Worm (Caenorhabditis elegans) whole organism, late embryonic: ENCODE measurements around the gene H20J04.1.

ENCODE experiments used
- C38D4.7 ChIP-seq: fragments of 200-800 bp; sonication (Bioruptor generic); optimal IDR thresholded peaks from 2 replicates; lab custom pipeline; 2018; ENCODE audit warnings: mild to moderate bottlenecking, missing genetic modification characterization, moderate library complexity, missing compliant biosample characterization
- K02D7.2 ChIP-seq: sonication (generic microtip); optimal IDR thresholded peaks from 2 replicates; lab custom pipeline; 2017; ENCODE audit warnings: mild to moderate bottlenecking, missing genetic modification characterization, missing compliant biosample characterization
- T23F11.4 ChIP-seq: fragments of 200-800 bp; sonication (Bioruptor generic); optimal IDR thresholded peaks from 2 replicates; lab custom pipeline; 2018; ENCODE audit warnings: mild to moderate bottlenecking, missing genetic modification characterization, missing compliant biosample characterization
- ama-1 ChIP-seq: fragments of 150-350 bp; optimal IDR thresholded peaks from 2 replicates; lab custom pipeline; 2014
- ceh-14 ChIP-seq: sonication (generic microtip); optimal IDR thresholded peaks from 2 replicates; lab custom pipeline; 2016; ENCODE audit warnings: missing genotype, missing genetic modification characterization, missing compliant biosample characterization
- ceh-18 ChIP-seq: sonication (generic microtip); optimal IDR thresholded peaks from 2 replicates; lab custom pipeline; 2016; ENCODE audit warnings: missing genetic modification characterization, missing compliant biosample characterization
- ceh-19 ChIP-seq: fragments of 200-800 bp; sonication (Bioruptor generic); optimal IDR thresholded peaks from 2 replicates; lab custom pipeline; 2018; ENCODE audit warnings: mild to moderate bottlenecking, missing genetic modification characterization, missing compliant biosample characterization
- ceh-2 ChIP-seq: sonication (generic microtip); optimal IDR thresholded peaks from 2 replicates; lab custom pipeline; 2016; ENCODE audit warnings: missing genotype, missing genetic modification characterization, missing compliant biosample characterization
- ceh-24 ChIP-seq: sonication (generic microtip); optimal IDR thresholded peaks from 2 replicates; lab custom pipeline; 2016; ENCODE audit warnings: mild to moderate bottlenecking, missing genetic modification characterization, missing compliant biosample characterization
- ceh-30 ChIP-seq: fragments of 150-350 bp; optimal IDR thresholded peaks from 2 replicates; lab custom pipeline; 2014; ENCODE audit warnings: missing biosample characterization, missing genetic modification characterization
- ceh-45 ChIP-seq: fragments of 200-800 bp; sonication (Bioruptor generic); IDR thresholded peaks from 2 replicates; pipeline ENCODE4 v1.3.6; 2022; ENCODE audit warnings: missing genetic modification reagents, missing genetic modification characterization, missing compliant biosample characterization
- che-1 ChIP-seq: sonication (generic microtip); optimal IDR thresholded peaks from 2 replicates; lab custom pipeline; 2016; ENCODE audit warnings: mild to moderate bottlenecking, missing genetic modification characterization, missing compliant biosample characterization
- dve-1 ChIP-seq: sonication (generic microtip); optimal IDR thresholded peaks from 2 replicates; lab custom pipeline; 2017; ENCODE audit warnings: antibody characterized with exemption, mild to moderate bottlenecking, missing genetic modification characterization, missing compliant biosample characterization
- elt-4 ChIP-seq: sonication (generic microtip); optimal IDR thresholded peaks from 2 replicates; lab custom pipeline; 2016; ENCODE audit warnings: missing genetic modification characterization, missing compliant biosample characterization
- ets-4 ChIP-seq: sonication (generic microtip); optimal IDR thresholded peaks from 2 replicates; lab custom pipeline; 2016; ENCODE audit warnings: missing genetic modification characterization, missing compliant biosample characterization
- eyg-1 ChIP-seq: sonication (generic microtip); optimal IDR thresholded peaks from 2 replicates; lab custom pipeline; 2016; ENCODE audit warnings: missing genotype, missing genetic modification characterization, missing compliant biosample characterization
- fkh-10 ChIP-seq: fragments of 150-350 bp; optimal IDR thresholded peaks from 2 replicates; lab custom pipeline; 2014; ENCODE audit warnings: missing biosample characterization, missing genetic modification reagents, missing genetic modification characterization
- fkh-6 ChIP-seq: sonication (generic microtip); optimal IDR thresholded peaks from 2 replicates; lab custom pipeline; 2016; ENCODE audit warnings: missing genetic modification characterization, missing compliant biosample characterization
- gmeb-2 ChIP-seq: sonication (generic microtip); optimal IDR thresholded peaks from 2 replicates; lab custom pipeline; 2016; ENCODE audit warnings: missing genetic modification characterization, inconsistent platforms, missing compliant biosample characterization
- hlh-13 ChIP-seq: fragments of 200-800 bp; sonication (Bioruptor generic); optimal IDR thresholded peaks from 2 replicates; lab custom pipeline; 2018; ENCODE audit warnings: mild to moderate bottlenecking, missing genetic modification characterization, missing compliant biosample characterization
- hlh-30 ChIP-seq: sonication (generic microtip); optimal IDR thresholded peaks from 2 replicates; lab custom pipeline; 2017; ENCODE audit warnings: antibody characterized with exemption, missing genetic modification characterization, missing compliant biosample characterization; ENCODE audit not compliant: insufficient read depth
- lim-6 ChIP-seq: sonication (generic microtip); optimal IDR thresholded peaks from 2 replicates; lab custom pipeline; 2016; ENCODE audit warnings: missing genetic modification characterization, missing compliant biosample characterization
- lin-11 ChIP-seq: fragments of 200-800 bp; sonication (Bioruptor generic); optimal IDR thresholded peaks from 2 replicates; lab custom pipeline; 2018; ENCODE audit warnings: mild to moderate bottlenecking, missing genetic modification characterization, missing compliant biosample characterization
- mec-3 ChIP-seq: sonication (generic microtip); optimal IDR thresholded peaks from 2 replicates; lab custom pipeline; 2016; ENCODE audit warnings: borderline replicate concordance, missing genetic modification characterization, missing compliant biosample characterization
- odd-2 ChIP-seq: sonication (generic microtip); optimal IDR thresholded peaks from 2 replicates; lab custom pipeline; 2017; ENCODE audit warnings: antibody characterized with exemption, mild to moderate bottlenecking, missing genetic modification characterization, missing compliant biosample characterization
- pat-9 ChIP-seq: fragments of 200-800 bp; sonication (Bioruptor generic); optimal IDR thresholded peaks from 2 replicates; lab custom pipeline; 2018; ENCODE audit warnings: mild to moderate bottlenecking, missing genetic modification characterization, moderate library complexity, missing compliant biosample characterization
- pha-2 ChIP-seq: sonication (generic microtip); optimal IDR thresholded peaks from 2 replicates; lab custom pipeline; 2017; ENCODE audit warnings: mild to moderate bottlenecking, missing genetic modification characterization, missing compliant biosample characterization
- pha-4 ChIP-seq: fragments of 150-350 bp; optimal IDR thresholded peaks from 2 replicates; lab custom pipeline; 2018; ENCODE audit warnings: missing biosample characterization, missing genetic modification reagents, missing genetic modification characterization
- pqm-1 ChIP-seq: sonication (generic microtip); optimal IDR thresholded peaks from 2 replicates; lab custom pipeline; 2016; ENCODE audit warnings: missing genetic modification characterization, missing compliant biosample characterization
- pros-1 ChIP-seq: fragments of 150-350 bp; optimal IDR thresholded peaks from 2 replicates; lab custom pipeline; 2014; ENCODE audit warnings: missing biosample characterization, missing genetic modification reagents, missing genetic modification characterization
- ref-2 ChIP-seq: sonication (generic microtip); optimal IDR thresholded peaks from 2 replicates; lab custom pipeline; 2016; ENCODE audit warnings: missing genetic modification characterization, missing compliant biosample characterization
- rnt-1 ChIP-seq: sonication (generic microtip); optimal IDR thresholded peaks from 2 replicates; lab custom pipeline; 2016; ENCODE audit warnings: missing genetic modification characterization, missing compliant biosample characterization
- sdc-2 ChIP-seq: sonication (generic microtip); optimal IDR thresholded peaks from 2 replicates; lab custom pipeline; 2016; ENCODE audit warnings: missing genotype, missing genetic modification characterization, missing compliant biosample characterization
- sox-2 ChIP-seq: fragments of 200-800 bp; sonication (Bioruptor generic); IDR thresholded peaks from 2 replicates; pipeline ENCODE4 v1.3.6; 2022; ENCODE audit warnings: missing genetic modification reagents, missing genetic modification characterization, missing compliant biosample characterization
- sox-4 ChIP-seq: sonication (generic microtip); optimal IDR thresholded peaks from 2 replicates; lab custom pipeline; 2017; ENCODE audit warnings: mild to moderate bottlenecking, missing genetic modification characterization, inconsistent platforms, missing compliant biosample characterization
- syd-9 ChIP-seq: sonication (generic microtip); optimal IDR thresholded peaks from 2 replicates; lab custom pipeline; 2016; ENCODE audit warnings: mild to moderate bottlenecking, missing genetic modification characterization, moderate library complexity, missing compliant biosample characterization
- tbx-2 ChIP-seq: sonication (generic microtip); optimal IDR thresholded peaks from 2 replicates; lab custom pipeline; 2016; ENCODE audit warnings: missing genetic modification characterization, missing compliant biosample characterization
- ttx-3 ChIP-seq: sonication (generic microtip); optimal IDR thresholded peaks from 2 replicates; lab custom pipeline; 2016; ENCODE audit warnings: missing genetic modification reagents, missing genetic modification characterization, missing compliant biosample characterization
- unc-42 ChIP-seq: sonication (generic microtip); optimal IDR thresholded peaks from 2 replicates; lab custom pipeline; 2016; ENCODE audit warnings: missing genotype, missing genetic modification characterization, missing compliant biosample characterization
- unc-55 ChIP-seq: sonication (generic microtip); optimal IDR thresholded peaks from 2 replicates; lab custom pipeline; 2017; ENCODE audit warnings: missing biosample characterization, missing genetic modification reagents, missing genetic modification characterization
- unc-86 ChIP-seq: sonication (generic microtip); optimal IDR thresholded peaks from 2 replicates; lab custom pipeline; 2016; ENCODE audit warnings: missing genetic modification characterization, missing compliant biosample characterization
- zip-5 ChIP-seq: sonication (generic microtip); optimal IDR thresholded peaks from 2 replicates; lab custom pipeline; 2016; ENCODE audit warnings: missing genetic modification characterization, missing compliant biosample characterization

Gene H20J04.1

DNA sequence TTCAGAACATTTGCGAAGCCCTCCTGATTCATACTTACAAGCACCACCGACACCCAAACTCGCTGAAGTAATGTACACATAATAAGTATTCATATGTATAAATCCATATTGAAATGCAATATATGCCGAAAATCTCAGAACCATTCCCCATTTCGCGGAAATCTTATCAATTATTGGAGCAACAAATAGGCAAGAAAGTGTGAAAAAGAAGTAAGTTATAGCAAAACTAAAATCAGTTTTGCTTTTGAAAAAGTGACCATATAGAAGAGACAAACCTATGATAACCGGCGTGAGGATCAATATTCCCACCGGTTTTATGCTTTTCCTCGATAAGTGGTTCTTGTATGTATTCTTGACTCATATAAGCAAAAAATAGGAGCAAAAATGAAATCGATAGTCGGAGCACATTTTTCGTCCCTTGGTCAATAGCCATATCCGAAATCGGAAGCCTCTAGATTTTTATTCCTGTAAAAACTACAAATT lies 35.8 kb upstream of the H20J04.1 start, which contains the start of gene Y52E8A.6:
Y52E8A.6 (minus strand) TSS at position 433 of the 483 bp plus-strand sequence.
- no peak for TF ChIP-seq lin-11
- TF ChIP-seq ceh-19: no peak
- no peak for TF ChIP-seq ama-1 (lab: Kevin White, UChicago)
- no peak for TF ChIP-seq zip-5 (tag; lab: Kevin White, UChicago)
- TF ChIP-seq odd-2: no peak
- no peak for TF ChIP-seq dve-1 (tag; lab: Kevin White, UChicago)
- TF ChIP-seq K02D7.2 (tag; lab: Kevin White, UChicago): no peak
- no peak for TF ChIP-seq mec-3
- TF ChIP-seq lim-6 (tag; lab: Kevin White, UChicago): no peak
- no peak for TF ChIP-seq rnt-1 (tag; lab: Kevin White, UChicago)
- no peak for TF ChIP-seq pha-2 (tag; lab: Kevin White, UChicago)
- no peak for TF ChIP-seq ceh-30 (tag; lab: Kevin White, UChicago)
- TF ChIP-seq fkh-6 (tag; lab: Kevin White, UChicago): no peak
- TF ChIP-seq ref-2 (tag; lab: Kevin White, UChicago): no peak
- TF ChIP-seq, all 69 proteins: peak for 0

DNA sequence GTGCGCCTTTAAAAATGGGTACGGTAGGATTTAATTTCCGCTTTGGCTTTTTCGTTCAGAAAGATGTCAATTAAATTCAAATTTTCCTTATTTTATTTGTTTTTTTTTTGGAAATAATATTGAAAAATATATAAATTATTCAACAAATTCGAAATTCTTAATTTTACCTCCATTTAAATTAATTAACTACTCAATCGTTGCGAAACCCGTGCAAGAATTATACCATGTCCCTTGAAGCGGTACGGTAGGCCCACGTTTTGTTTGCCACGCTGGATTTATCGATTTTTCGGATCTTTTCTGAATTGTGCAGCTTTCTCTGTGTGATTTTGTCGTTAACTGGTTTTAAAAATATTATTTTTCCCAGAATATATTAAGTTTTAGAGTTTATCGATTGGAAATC lies 35.0 kb upstream of the H20J04.1 start, which contains the start of gene Y52E8A.2:
Y52E8A.2 (plus strand) TSS at position 382 of the 400 bp plus-strand sequence.
- no peak for TF ChIP-seq sox-2 (GFP tag; lab: Robert Waterston, UW)
- no peak for TF ChIP-seq lin-11
- no peak for TF ChIP-seq pat-9 (tag; lab: Kevin White, UChicago)
- TF ChIP-seq ttx-3: no peak
- TF ChIP-seq pros-1 (tag; lab: Kevin White, UChicago): no peak
- no peak for TF ChIP-seq ets-4
- no peak for TF ChIP-seq hlh-30
- no peak for TF ChIP-seq ceh-24
- no peak for TF ChIP-seq ama-1 (lab: Kevin White, UChicago)
- TF ChIP-seq che-1 (tag; lab: Kevin White, UChicago): no peak

DNA sequence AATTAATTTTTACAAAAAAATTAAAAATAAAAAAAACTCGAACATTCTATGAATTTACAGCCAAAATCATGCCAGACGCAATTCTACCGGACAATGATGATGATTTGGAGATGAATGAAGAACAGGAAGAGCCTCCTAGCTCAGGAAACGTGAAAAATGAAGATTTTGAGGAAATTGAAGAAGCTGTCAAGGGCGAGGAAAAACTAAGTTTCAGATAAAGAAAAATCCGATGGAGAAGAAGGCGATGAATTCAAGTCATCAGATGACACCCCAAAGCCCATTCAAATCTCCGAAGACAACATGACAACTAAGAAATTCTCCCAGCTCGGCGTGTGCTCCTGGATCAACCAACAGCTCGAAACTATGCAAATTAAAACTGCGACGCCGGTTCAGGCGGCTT lies 33.6 kb upstream of the H20J04.1 start, which contains the start of gene Y52E8A.1:
Y52E8A.1 (plus strand) TSS at position 301 of the 400 bp plus-strand sequence.
- TF ChIP-seq sdc-2 (tag; lab: Kevin White, UChicago) (no peak), hlh-13 (GFP tag; lab: Kevin White, UChicago) (no peak), gmeb-2 (tag; lab: Kevin White, UChicago) (no peak), odd-2 (no peak), lim-6 (tag; lab: Kevin White, UChicago) (no peak), ceh-18 (tag; lab: Kevin White, UChicago) (no peak), T23F11.4 (GFP tag; lab: Kevin White, UChicago) (no peak), pha-4 (no peak), elt-4 (tag; lab: Kevin White, UChicago) (no peak), che-1 (tag; lab: Kevin White, UChicago) (no peak), tbx-2 (tag; lab: Kevin White, UChicago) (no peak), ceh-19 (no peak), ceh-14 (tag; lab: Kevin White, UChicago) (no peak), lin-11 (no peak), pha-2 (tag; lab: Kevin White, UChicago) (no peak), unc-86 (tag; lab: Kevin White, UChicago) (no peak), ceh-2 (tag; lab: Kevin White, UChicago) (no peak)

DNA sequence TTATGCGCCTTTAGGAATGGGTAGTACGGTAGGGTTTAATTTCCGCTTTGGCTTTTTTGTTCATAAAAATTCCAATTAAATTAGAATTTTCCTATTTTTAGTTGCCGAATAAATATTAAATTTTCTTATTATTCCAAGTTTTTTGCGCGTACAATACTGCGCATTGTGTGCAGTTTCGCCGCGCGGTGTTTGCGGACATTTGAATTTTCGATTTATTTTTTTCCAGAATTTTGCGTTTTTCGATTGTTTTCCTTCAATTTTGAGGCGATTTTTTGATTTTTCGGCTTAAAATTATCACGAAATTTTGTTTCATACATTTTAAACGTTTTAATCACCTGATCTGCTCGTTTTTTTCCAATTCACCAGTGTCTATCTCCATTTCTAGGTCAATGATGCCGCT lies 32.5 kb upstream of the H20J04.1 start, which contains the start of gene H20J04.6:
H20J04.6 (plus strand) TSS at position 386 of the 400 bp plus-strand sequence.
- TF ChIP-seq unc-42 (tag; lab: Kevin White, UChicago): peak; percentile 25
- no peak for TF ChIP-seq ceh-14 (tag; lab: Kevin White, UChicago)
- TF ChIP-seq, all 69 proteins: peak for 1

DNA sequence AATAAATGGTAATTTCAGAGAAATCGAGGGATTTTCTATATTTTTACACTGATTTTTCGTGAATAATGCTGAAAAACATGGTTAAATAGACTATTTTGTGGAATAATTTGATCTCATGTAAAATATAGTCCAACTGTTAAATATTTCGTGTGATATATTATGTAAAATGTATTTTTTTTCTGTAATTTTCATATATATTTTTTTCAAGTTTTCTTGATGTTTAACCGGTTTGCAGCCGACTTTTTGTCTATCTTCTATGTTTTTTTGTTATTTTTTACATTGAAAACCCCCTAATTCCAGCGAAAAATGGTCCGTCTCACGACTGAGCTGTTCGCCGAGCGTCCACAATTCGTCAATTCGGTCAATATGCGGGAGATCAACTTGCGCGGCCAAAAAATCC lies 31.4 kb upstream of the H20J04.1 start, which contains the start of gene mog-2:
mog-2 (plus strand) TSS at position 301 of the 400 bp plus-strand sequence.
- no peak for TF ChIP-seq sox-4 (tag; lab: Kevin White, UChicago)
- no peak for TF ChIP-seq eyg-1 (tag; lab: Kevin White, UChicago)
- TF ChIP-seq K02D7.2 (tag; lab: Kevin White, UChicago): no peak
- TF ChIP-seq syd-9 (tag; lab: Kevin White, UChicago): no peak
- no peak for TF ChIP-seq T23F11.4 (GFP tag; lab: Kevin White, UChicago)
- TF ChIP-seq che-1 (tag; lab: Kevin White, UChicago): no peak
- no peak for TF ChIP-seq ceh-18 (tag; lab: Kevin White, UChicago)
- no peak for TF ChIP-seq hlh-13 (GFP tag; lab: Kevin White, UChicago)
- no peak for TF ChIP-seq rnt-1 (tag; lab: Kevin White, UChicago)
- no peak for TF ChIP-seq pqm-1 (tag; lab: Kevin White, UChicago)
- no peak for TF ChIP-seq unc-55 (GFP tag; lab: Kevin White, UChicago)
- TF ChIP-seq C38D4.7 (GFP tag; lab: Kevin White, UChicago): no peak
- no peak for TF ChIP-seq ceh-45 (GFP tag; lab: Robert Waterston, UW)
- TF ChIP-seq fkh-10: no peak
- no peak for TF ChIP-seq hlh-30
